Worm (Caenorhabditis elegans) whole organism, L1 larva: Measurements from ENCODE around the gene Y54E2A.9.

Source experiments
- ces-1 ChIP-seq: fragments of 150-350 bp; optimal IDR thresholded peaks from 2 replicates; lab custom pipeline; 2014; ENCODE audit warnings: missing biosample characterization, missing genetic modification reagents, missing genetic modification characterization
- ets-5 ChIP-seq: fragments of 200-800 bp; sonication (Bioruptor generic); IDR thresholded peaks from 2 replicates; pipeline ENCODE4 v1.3.6; 2022; ENCODE audit warnings: missing genetic modification characterization, missing compliant biosample characterization
- lsy-2 ChIP-seq, 2 experiments: fragments of 150-350 bp; optimal IDR thresholded peaks; 2 replicates each; lab custom pipeline; 2014; ENCODE audit warnings: missing biosample characterization in 2 of 2, missing genetic modification characterization in 2 of 2

DNA sequence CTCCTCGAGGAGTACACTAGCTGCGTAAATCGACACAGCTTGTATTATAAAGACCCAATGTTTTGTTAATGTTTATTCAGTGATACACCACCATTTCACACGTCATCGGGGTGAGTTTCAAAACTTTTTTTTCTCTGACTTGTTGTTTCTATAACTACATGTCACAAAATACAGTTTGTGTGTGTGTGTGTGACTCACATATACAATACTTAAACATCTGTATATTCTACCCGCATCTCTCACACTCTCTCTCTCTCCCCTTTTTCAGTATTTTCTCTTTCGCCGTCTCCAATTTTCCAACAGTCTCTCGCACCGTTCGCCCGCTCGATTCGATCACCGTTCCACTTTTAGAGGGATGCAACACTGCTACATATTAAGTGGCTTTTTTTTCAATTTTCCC lies 25.7 kb upstream of the Y54E2A.9 start:
- TF ChIP-seq lsy-2 (tag; optimal IDR thresholded peaks at IDR 0.05; lab: Kevin White, UChicago): no peak
- TF ChIP-seq ets-5 (GFP tag; lab: Robert Waterston, UW): no peak
- no peak for TF ChIP-seq ces-1 (GFP tag; lab: Kevin White, UChicago)
